Worm (Caenorhabditis elegans) whole organism, young adult: ENCODE results near the gene Y116A8C.37.

ENCODE experiments used
- B0336.3 ChIP-seq: fragments of 200-800 bp; sonication (Bioruptor generic); IDR thresholded peaks from 2 replicates; pipeline ENCODE4 v1.3.6; 2022; ENCODE audit warnings: missing genetic modification characterization, missing compliant biosample characterization
- C06A6.2 ChIP-seq: fragments of 200-800 bp; sonication (Bioruptor generic); conservative IDR thresholded peaks from 2 replicates; pipeline ENCODE4 v1.3.6; 2022; ENCODE audit warnings: missing genetic modification characterization, missing compliant biosample characterization
- F10E7.11 ChIP-seq: sonication (generic microtip); optimal IDR thresholded peaks from 2 replicates; lab custom pipeline; 2017; ENCODE audit warnings: mild to moderate bottlenecking, missing genetic modification characterization, moderate library complexity, missing compliant biosample characterization
- F23B12.7 ChIP-seq: sonication (generic microtip); optimal IDR thresholded peaks from 2 replicates; lab custom pipeline; 2017; ENCODE audit warnings: missing genetic modification characterization, mild to moderate bottlenecking, missing compliant biosample characterization, antibody characterized with exemption, moderate library complexity; ENCODE audit not compliant: insufficient read depth
- F37B4.10 ChIP-seq: fragments of 200-800 bp; sonication (Bioruptor generic); IDR thresholded peaks from 2 replicates; pipeline ENCODE4 v1.3.6; 2022; ENCODE audit warnings: missing genetic modification characterization, missing compliant biosample characterization
- F49E8.2 ChIP-seq: sonication (generic microtip); optimal IDR thresholded peaks from 3 replicates; lab custom pipeline; 2017; ENCODE audit warnings: missing genetic modification characterization, mild to moderate bottlenecking, missing compliant biosample characterization, antibody characterized with exemption, moderate library complexity; ENCODE audit not compliant: insufficient read depth
- F57A8.1 ChIP-seq: fragments of 200-800 bp; sonication (Bioruptor generic); optimal IDR thresholded peaks from 2 replicates; lab custom pipeline; 2018; ENCODE audit warnings: mild to moderate bottlenecking, missing genetic modification characterization, moderate library complexity, missing compliant biosample characterization
- Y56A3A.18 ChIP-seq: fragments of 200-800 bp; sonication (Bioruptor generic); IDR thresholded peaks from 2 replicates; pipeline ENCODE4 v1.3.6; 2022; ENCODE audit warnings: missing genetic modification reagents, missing genetic modification characterization, missing compliant biosample characterization
- ZK185.1 ChIP-seq: sonication (generic microtip); optimal IDR thresholded peaks from 2 replicates; lab custom pipeline; 2016; ENCODE audit warnings: mild to moderate bottlenecking, missing genetic modification characterization, missing compliant biosample characterization; ENCODE audit not compliant: poor library complexity, severe bottlenecking
- akir-1 ChIP-seq: fragments of 200-800 bp; sonication (Bioruptor generic); optimal IDR thresholded peaks from 2 replicates; lab custom pipeline; 2018; ENCODE audit warnings: mild to moderate bottlenecking, missing genetic modification characterization, moderate library complexity, missing compliant biosample characterization
- aptf-3 ChIP-seq: fragments of 200-800 bp; sonication (Bioruptor generic); IDR thresholded peaks from 2 replicates; pipeline ENCODE4 v1.3.6; 2022; ENCODE audit warnings: missing genetic modification characterization, missing compliant biosample characterization
- atf-7 ChIP-seq: sonication (generic microtip); optimal IDR thresholded peaks from 2 replicates; lab custom pipeline; 2017; ENCODE audit warnings: mild to moderate bottlenecking, missing genetic modification characterization, missing compliant biosample characterization
- athp-1 ChIP-seq: sonication (generic microtip); optimal IDR thresholded peaks from 2 replicates; lab custom pipeline; 2017; ENCODE audit warnings: mild to moderate bottlenecking, missing genetic modification characterization, missing compliant biosample characterization
- attf-6 ChIP-seq: fragments of 200-800 bp; sonication (Bioruptor generic); IDR thresholded peaks from 2 replicates; pipeline ENCODE4 v1.3.6; 2022; ENCODE audit warnings: missing genetic modification reagents, missing genetic modification characterization, missing compliant biosample characterization
- ccch-3 ChIP-seq: fragments of 200-800 bp; sonication (Bioruptor generic); optimal IDR thresholded peaks from 2 replicates; lab custom pipeline; 2018; ENCODE audit warnings: mild to moderate bottlenecking, missing genetic modification characterization, missing compliant biosample characterization
- cebp-1 ChIP-seq, 2 experiments: fragments of 200-800 bp in 1 of 2; sonication (Bioruptor generic) in 1 of 2; sonication (generic microtip) in 1 of 2; IDR thresholded peaks in 1 of 2; optimal IDR thresholded peaks in 1 of 2; 2 replicates each; pipeline versions ENCODE4 v1.3.6 to Lab custom; 2017 to 2022; ENCODE audit warnings: missing compliant biosample characterization in 2 of 2, missing genetic modification characterization in 2 of 2, mild to moderate bottlenecking in 1 of 2, missing genetic modification reagents in 1 of 2, moderate library complexity in 1 of 2
- ceh-40 ChIP-seq: fragments of 200-800 bp; sonication (Bioruptor generic); IDR thresholded peaks from 2 replicates; pipeline ENCODE4 v1.3.6; 2022; ENCODE audit warnings: missing genetic modification characterization, missing compliant biosample characterization
- ceh-91 ChIP-seq: fragments of 200-800 bp; sonication (Bioruptor generic); IDR thresholded peaks from 2 replicates; pipeline ENCODE4 v1.3.6; 2022; ENCODE audit warnings: missing genetic modification reagents, missing genetic modification characterization, missing compliant biosample characterization
- chd-7 ChIP-seq: sonication (generic microtip); optimal IDR thresholded peaks from 2 replicates; lab custom pipeline; 2016; ENCODE audit warnings: mild to moderate bottlenecking, missing genetic modification characterization, moderate library complexity, missing compliant biosample characterization
- die-1 ChIP-seq: sonication (generic microtip); optimal IDR thresholded peaks from 2 replicates; lab custom pipeline; 2016; ENCODE audit warnings: missing genotype, mild to moderate bottlenecking, missing genetic modification characterization, missing compliant biosample characterization
- egrh-3 ChIP-seq: fragments of 200-800 bp; sonication (Bioruptor generic); IDR thresholded peaks from 2 replicates; pipeline ENCODE4 v1.3.6; 2022; ENCODE audit warnings: missing genetic modification reagents, missing genetic modification characterization, missing compliant biosample characterization
- ekl-4 ChIP-seq: fragments of 200-800 bp; sonication (Bioruptor generic); IDR thresholded peaks from 2 replicates; pipeline ENCODE4 v1.3.6; 2022; ENCODE audit warnings: missing genetic modification reagents, missing genetic modification characterization, missing compliant biosample characterization
- gei-17 ChIP-seq: fragments of 200-800 bp; sonication (Bioruptor generic); optimal IDR thresholded peaks from 2 replicates; lab custom pipeline; 2018; ENCODE audit warnings: mild to moderate bottlenecking, missing genetic modification characterization, missing compliant biosample characterization
- hlh-12 ChIP-seq: sonication (generic microtip); optimal IDR thresholded peaks from 2 replicates; lab custom pipeline; 2016; ENCODE audit warnings: missing genetic modification characterization, missing compliant biosample characterization
- hlh-26 ChIP-seq: fragments of 200-800 bp; sonication (Bioruptor generic); conservative IDR thresholded peaks from 2 replicates; pipeline ENCODE4 v1.3.6; 2022; ENCODE audit warnings: missing genetic modification reagents, missing genetic modification characterization, missing compliant biosample characterization
- hrde-1 ChIP-seq: sonication (generic microtip); optimal IDR thresholded peaks from 2 replicates; lab custom pipeline; 2016; ENCODE audit warnings: missing genetic modification characterization, mild to moderate bottlenecking, missing compliant biosample characterization, moderate library complexity, missing genotype, missing genetic modification reagents, borderline replicate concordance
- lin-26 ChIP-seq: fragments of 200-800 bp; sonication (Bioruptor generic); IDR thresholded peaks from 2 replicates; pipeline ENCODE4 v1.3.6; 2022; ENCODE audit warnings: missing genetic modification reagents, missing genetic modification characterization, missing compliant biosample characterization
- lsl-1 ChIP-seq: fragments of 200-800 bp; sonication (Bioruptor generic); optimal IDR thresholded peaks from 2 replicates; lab custom pipeline; 2018; ENCODE audit warnings: mild to moderate bottlenecking, missing genetic modification characterization, moderate library complexity, missing compliant biosample characterization
- madf-10 ChIP-seq: sonication (generic microtip); optimal IDR thresholded peaks from 2 replicates; lab custom pipeline; 2016; ENCODE audit warnings: mild to moderate bottlenecking, missing genetic modification characterization, missing compliant biosample characterization
- madf-3 ChIP-seq: fragments of 200-800 bp; sonication (Bioruptor generic); IDR thresholded peaks from 2 replicates; pipeline ENCODE4 v1.3.6; 2022; ENCODE audit warnings: missing genetic modification reagents, missing genetic modification characterization, missing compliant biosample characterization
- madf-6 ChIP-seq: fragments of 200-800 bp; sonication (Bioruptor generic); IDR thresholded peaks from 2 replicates; pipeline ENCODE4 v1.3.6; 2022; ENCODE audit warnings: missing genetic modification reagents, missing genetic modification characterization, missing compliant biosample characterization
- madf-8 ChIP-seq: fragments of 200-800 bp; sonication (Bioruptor generic); conservative IDR thresholded peaks from 2 replicates; pipeline ENCODE4 v1.3.6; 2022; ENCODE audit warnings: missing genetic modification reagents, missing genetic modification characterization, missing compliant biosample characterization
- mcd-1 ChIP-seq: fragments of 200-800 bp; sonication (Bioruptor generic); IDR thresholded peaks from 2 replicates; pipeline ENCODE4 v1.3.6; 2022; ENCODE audit warnings: missing genetic modification reagents, missing genetic modification characterization, missing compliant biosample characterization
- mes-4 ChIP-seq: sonication (generic microtip); optimal IDR thresholded peaks from 2 replicates; lab custom pipeline; 2016; ENCODE audit warnings: missing genotype, missing genetic modification characterization, missing compliant biosample characterization
- nfya-2 ChIP-seq: fragments of 200-800 bp; sonication (Bioruptor generic); IDR thresholded peaks from 2 replicates; pipeline ENCODE4 v1.3.6; 2022; ENCODE audit warnings: missing genetic modification reagents, missing genetic modification characterization, missing compliant biosample characterization
- nfyb-1 ChIP-seq: fragments of 200-800 bp; sonication (Bioruptor generic); IDR thresholded peaks from 2 replicates; pipeline ENCODE4 v1.3.6; 2022; ENCODE audit warnings: missing genetic modification reagents, missing genetic modification characterization, missing compliant biosample characterization
- nhr-120 ChIP-seq: fragments of 200-800 bp; sonication (Bioruptor generic); IDR thresholded peaks from 2 replicates; pipeline ENCODE4 v1.3.6; 2022; ENCODE audit warnings: missing genetic modification characterization, missing compliant biosample characterization
- pha-4 ChIP-seq: fragments of 150-350 bp; sonication (generic microtip); optimal IDR thresholded peaks from 2 replicates; lab custom pipeline; 2014; ENCODE audit warnings: missing biosample characterization, missing genetic modification reagents, missing genetic modification characterization
- rcor-1 ChIP-seq: fragments of 200-800 bp; sonication (Bioruptor generic); IDR thresholded peaks from 2 replicates; pipeline ENCODE4 v1.3.6; 2022; ENCODE audit warnings: missing genetic modification reagents, missing genetic modification characterization, missing compliant biosample characterization
- snpc-3.4 ChIP-seq: sonication (generic microtip); optimal IDR thresholded peaks from 2 replicates; lab custom pipeline; 2017; ENCODE audit warnings: missing genetic modification characterization, mild to moderate bottlenecking, missing compliant biosample characterization, antibody characterized with exemption, moderate library complexity, missing genotype, missing genetic modification reagents
- snpc-4 ChIP-seq, 5 experiments: fragments of 150-350 bp in 1 of 5; sonication (generic microtip) in 4 of 5; optimal IDR thresholded peaks; 2 replicates each; lab custom pipeline; 2014 to 2018; ENCODE audit warnings: missing genetic modification characterization in 5 of 5, missing biosample characterization in 3 of 5, antibody characterized with exemption in 2 of 5, mild to moderate bottlenecking in 2 of 5, missing compliant biosample characterization in 2 of 5, missing genotype in 2 of 5, moderate library complexity in 2 of 5, missing genetic modification reagents in 1 of 5
- sptf-2 ChIP-seq: fragments of 200-800 bp; sonication (Bioruptor generic); optimal IDR thresholded peaks from 2 replicates; lab custom pipeline; 2018; ENCODE audit warnings: mild to moderate bottlenecking, missing genetic modification characterization, missing compliant biosample characterization
- zfh-2 ChIP-seq: fragments of 200-800 bp; sonication (Bioruptor generic); conservative IDR thresholded peaks from 2 replicates; pipeline ENCODE4 v1.3.6; 2022; ENCODE audit warnings: missing genetic modification reagents, missing genetic modification characterization, missing compliant biosample characterization
- ztf-25 ChIP-seq: fragments of 200-800 bp; sonication (Bioruptor generic); IDR thresholded peaks from 2 replicates; pipeline ENCODE4 v1.3.6; 2022; ENCODE audit warnings: missing genetic modification reagents, missing genetic modification characterization, missing compliant biosample characterization
- ztf-6 ChIP-seq: fragments of 200-800 bp; sonication (Bioruptor generic); IDR thresholded peaks from 2 replicates; pipeline ENCODE4 v1.3.6; 2022; ENCODE audit warnings: missing genetic modification reagents, missing genetic modification characterization, missing compliant biosample characterization

Gene Y116A8C.37

DNA sequence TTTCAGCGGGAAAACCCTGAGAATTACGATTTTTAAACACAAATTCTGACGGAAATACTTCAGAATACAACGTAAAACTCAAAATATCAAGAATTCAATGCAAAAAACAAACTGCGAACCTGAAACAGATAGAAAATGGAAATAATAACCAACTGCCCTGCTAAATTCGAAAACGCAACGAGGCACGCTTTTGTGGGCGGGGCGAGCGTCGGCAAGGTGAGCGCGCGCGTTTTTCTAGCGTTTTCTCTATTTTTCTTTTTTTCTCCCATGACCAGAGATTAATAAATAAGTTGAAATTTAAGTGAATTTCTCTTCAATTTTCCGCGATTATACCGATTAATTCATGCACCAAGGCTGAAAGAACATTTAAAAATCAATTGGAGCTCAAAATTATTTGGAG, 12.3 kb downstream of the Y116A8C.37 start, which contains the start of gene uaf-2 (continued):
- 0 out of 2 replicates have a peak, but pooled peaks have one; percentile 7 for TF ChIP-seq mcd-1
- no peak for TF ChIP-seq ztf-6 (GFP tag; lab: Robert Waterston, UW)
- peak; percentile 38 for TF ChIP-seq F23B12.7
- no peak for TF ChIP-seq lin-26 (GFP tag; lab: Robert Waterston, UW)
- no peak for TF ChIP-seq akir-1 (GFP tag; lab: Kevin White, UChicago)
- no peak for TF ChIP-seq lsl-1 (GFP tag; lab: Kevin White, UChicago)
- TF ChIP-seq rcor-1 (GFP tag; lab: Robert Waterston, UW) = no peak
- TF ChIP-seq snpc-3.4 (tag; lab: Kevin White, UChicago) = peak; percentile 1
- peak; percentile 88 for TF ChIP-seq madf-3 (GFP tag; lab: Robert Waterston, UW)

DNA sequence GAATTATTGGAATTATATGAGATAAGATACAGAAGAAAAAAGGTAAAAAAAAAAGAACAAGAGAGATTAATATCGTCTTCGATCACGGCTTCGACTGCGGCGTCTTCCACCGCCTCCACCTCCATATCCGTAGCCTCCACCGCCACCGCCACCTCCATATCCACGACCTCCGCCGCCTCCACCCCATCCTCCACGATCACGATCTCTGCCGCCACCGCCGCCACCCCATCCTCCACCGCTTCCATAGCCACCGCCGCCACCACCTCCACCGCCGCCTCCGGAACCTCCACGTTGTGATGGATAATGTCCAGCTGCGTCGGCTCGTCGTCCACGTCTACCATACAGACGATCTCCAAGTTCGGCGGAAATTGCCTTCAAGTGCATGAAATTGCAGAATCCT, 14.1 kb downstream of the Y116A8C.37 start:
- TF ChIP-seq ceh-40 (no peak), F37B4.10 (GFP tag; lab: Robert Waterston, UW) (no peak), nfyb-1 (no peak), madf-8 (GFP tag; lab: Robert Waterston, UW) (no peak), pha-4 (tag; lab: Kevin White, UChicago) (no peak), F57A8.1 (GFP tag; lab: Kevin White, UChicago) (no peak), madf-3 (GFP tag; lab: Robert Waterston, UW) (no peak), egrh-3 (GFP tag; lab: Robert Waterston, UW) (peak; percentile 94), zfh-2 (GFP tag; lab: Robert Waterston, UW) (peak; percentile 68; the same call in 1 of the 2 replicates), ztf-25 (GFP tag; lab: Robert Waterston, UW) (no peak), C06A6.2 (no peak), madf-10 (tag; lab: Kevin White, UChicago) (no peak), gei-17 (GFP tag; lab: Kevin White, UChicago) (no peak), die-1 (tag; lab: Kevin White, UChicago) (no peak), aptf-3 (0 out of 2 replicates have a peak, but pooled peaks have one; percentile 20), ccch-3 (GFP tag; lab: Kevin White, UChicago) (no peak), rcor-1 (GFP tag; lab: Robert Waterston, UW) (no peak), nfya-2 (no peak)

ce11 chrIV:17116345-17116744, 14.6 kb downstream of the Y116A8C.37 start, which contains the start of gene cyn-13:
TSS of gene cyn-13 (minus strand) at chrIV:17116657.
- TF ChIP-seq hrde-1 (tag; lab: Kevin White, UChicago) (peak; percentile 54), ZK185.1 (no peak), die-1 (tag; lab: Kevin White, UChicago) (no peak), nhr-120 (GFP tag; lab: Robert Waterston, UW) (no peak), madf-6 (GFP tag; lab: Robert Waterston, UW) (peak; percentile 25; the same call in 1 of the 2 replicates), B0336.3 (GFP tag; lab: Robert Waterston, UW) (no peak), mes-4 (no peak), mcd-1 (0 out of 2 replicates have a peak, but pooled peaks have one; percentile 20), snpc-4 (GFP tag; optimal IDR thresholded peaks at IDR 0.05; lab: Kevin White, UChicago) (no peak), snpc-4 (tag; optimal IDR thresholded peaks at IDR 0.05; lab: Kevin White, UChicago) (peak in 1 of 4 experiments; percentile 71), sptf-2 (no peak), athp-1 (tag; lab: Kevin White, UChicago) (no peak), hlh-26 (no peak), F49E8.2 (tag; lab: Kevin White, UChicago) (peak; percentile 41), ceh-91 (GFP tag; lab: Robert Waterston, UW) (no peak), attf-6 (GFP tag; lab: Robert Waterston, UW) (peak; percentile 60), ekl-4 (GFP tag; lab: Robert Waterston, UW) (peak; percentile 48; the same call in 1 of the 2 replicates), hlh-12 (tag; lab: Kevin White, UChicago) (no peak), Y56A3A.18 (GFP tag; lab: Robert Waterston, UW) (0 out of 2 replicates have a peak, but pooled peaks have one; percentile 16), cebp-1 (GFP tag; IDR thresholded peaks at IDR 0.05; lab: Robert Waterston, UW) (no peak), cebp-1 (tag; optimal IDR thresholded peaks at IDR 0.05; lab: Kevin White, UChicago) (peak; percentile 16), F10E7.11 (tag; lab: Kevin White, UChicago) (no peak), chd-7 (tag; lab: Kevin White, UChicago) (no peak), atf-7 (tag; lab: Kevin White, UChicago) (no peak)
